Fruit fly (Drosophila melanogaster) whole organism, wandering third instar larva: ENCODE measurements around the gene ZC3H3.

ENCODE experiments used
- Dfd ChIP-seq: fragments of >200 bp; optimal IDR thresholded peaks from 2 replicates; lab custom pipeline; 2017; ENCODE audit warnings: missing biosample characterization, missing genetic modification characterization
- Dif ChIP-seq: fragments of 200-275, 200-300 bp; sonication (Bioruptor generic); optimal IDR thresholded peaks from 2 replicates; lab custom pipeline; 2018; ENCODE audit warnings: missing biosample characterization, missing genetic modification characterization; ENCODE audit not compliant: partially characterized antibody
- Hnf4 ChIP-seq: fragments of 200-800 bp; sonication (Bioruptor generic); optimal IDR thresholded peaks from 2 replicates; lab custom pipeline; 2016; ENCODE audit warnings: missing biosample characterization, mild to moderate bottlenecking, missing genetic modification characterization
- Mio ChIP-seq: sonication (Bioruptor generic); optimal IDR thresholded peaks from 2 replicates; lab custom pipeline; 2016; ENCODE audit warnings: missing biosample characterization, missing genetic modification characterization
- Myc ChIP-seq: fragments of >200 bp; optimal IDR thresholded peaks from 2 replicates; lab custom pipeline; 2017
- N ChIP-seq: fragments of >200 bp; optimal IDR thresholded peaks from 2 replicates; lab custom pipeline; 2018; ENCODE audit warnings: missing biosample characterization, missing external identifiers, missing genetic modification characterization
- Sp1 ChIP-seq: fragments of 200-800 bp; sonication (Bioruptor generic); optimal IDR thresholded peaks from 3 replicates; lab custom pipeline; 2019; ENCODE audit warnings: missing biosample characterization, mild to moderate bottlenecking, missing genetic modification characterization, moderate library complexity
- dl ChIP-seq, 2 experiments: fragments of 175-275, 200-275 bp in 1 of 2; fragments of 200-275 bp in 1 of 2; sonication (Bioruptor generic); optimal IDR thresholded peaks; lab custom pipeline; 2018; ENCODE audit warnings: mild to moderate bottlenecking in 2 of 2, missing biosample characterization in 2 of 2, missing genetic modification characterization in 2 of 2, moderate library complexity in 2 of 2; ENCODE audit not compliant: partially characterized antibody in 2 of 2, insufficient read depth in 1 of 2
- foxo ChIP-seq, 2 experiments: fragments of 200-800 bp; sonication (Bioruptor generic); optimal IDR thresholded peaks; 2 replicates in 1 of 2; 3 replicates in 1 of 2; lab custom pipeline; 2016 to 2017; ENCODE audit warnings: missing biosample characterization in 2 of 2, missing genetic modification characterization in 2 of 2
- pan ChIP-seq: fragments of >200 bp; optimal IDR thresholded peaks from 2 replicates; lab custom pipeline; 2017
- psq ChIP-seq: fragments of 200-800 bp; sonication (Bioruptor generic); optimal IDR thresholded peaks from 3 replicates; lab custom pipeline; 2017; ENCODE audit warnings: missing biosample characterization, mild to moderate bottlenecking, missing genetic modification characterization, moderate library complexity
- tai ChIP-seq: sonication (Bioruptor generic); optimal IDR thresholded peaks from 2 replicates; lab custom pipeline; 2016; ENCODE audit warnings: missing biosample characterization, missing genetic modification characterization
- usp ChIP-seq: fragments of >200 bp; optimal IDR thresholded peaks from 2 replicates; lab custom pipeline; 2017; ENCODE audit warnings: missing biosample characterization, missing genetic modification characterization
- woc ChIP-seq: sonication (Bioruptor generic); optimal IDR thresholded peaks from 2 replicates; lab custom pipeline; 2016; ENCODE audit warnings: missing biosample characterization, mild to moderate bottlenecking, missing genetic modification characterization

- TF ChIP-seq foxo (GFP tag; optimal IDR thresholded peaks at IDR 0.05; lab: Kevin White, UChicago), result no peak
- no peak for TF ChIP-seq woc (GFP tag; lab: Kevin White, UChicago)
- no peak for TF ChIP-seq Sp1 (GFP tag; lab: Kevin White, UChicago)
- no peak for TF ChIP-seq tai (GFP tag; lab: Kevin White, UChicago)
- no peak for TF ChIP-seq Myc (lab: Kevin White, UChicago)
- no peak for TF ChIP-seq dl (GFP tag; optimal IDR thresholded peaks at IDR 0.05; lab: Kevin White, UChicago; ENCODE audit: insufficient read depth in 1 of 2, partially characterized antibody in 2 of 2)
- no peak for TF ChIP-seq Dif (GFP tag; lab: Kevin White, UChicago)
- TF ChIP-seq pan, result no peak
- TF ChIP-seq Mio, result no peak
- no peak for TF ChIP-seq Dfd (GFP tag; lab: Kevin White, UChicago)
- TF ChIP-seq Hnf4 (GFP tag; lab: Kevin White, UChicago), result no peak
- no peak for TF ChIP-seq N (GFP tag; lab: Kevin White, UChicago)
- TF ChIP-seq psq (GFP tag; lab: Kevin White, UChicago), result no peak
- no peak for TF ChIP-seq usp (GFP tag; lab: Kevin White, UChicago)
These were observed 39.8 kb upstream of the ZC3H3 start for dm6 chr3L:8549183-8549890.
